Fruit fly (Drosophila melanogaster) Kc167 (cell line): ENCODE data around the gene CG16758.

ENCODE experiments used
- Myc ChIP-seq: fragments of >200 bp; optimal IDR thresholded peaks from 2 replicates; lab custom pipeline; 2017; ENCODE audit warnings: missing external identifiers
- Sin3A ChIP-seq: fragments of >200 bp; optimal IDR thresholded peaks from 2 replicates; lab custom pipeline; 2018; ENCODE audit warnings: missing external identifiers
- h ChIP-seq: fragments of >200 bp; optimal IDR thresholded peaks from 3 replicates; lab custom pipeline; 2018; ENCODE audit warnings: missing external identifiers
- insv ChIP-seq: fragments of >200 bp; optimal IDR thresholded peaks from 3 replicates; lab custom pipeline; 2018; ENCODE audit warnings: missing external identifiers
- psq ChIP-seq: fragments of >200 bp; optimal IDR thresholded peaks from 2 replicates; lab custom pipeline; 2017; ENCODE audit warnings: missing external identifiers
- ttk ChIP-seq: sonication (Bioruptor generic); optimal IDR thresholded peaks from 2 replicates; lab custom pipeline; 2017; ENCODE audit warnings: missing external identifiers

DNA sequence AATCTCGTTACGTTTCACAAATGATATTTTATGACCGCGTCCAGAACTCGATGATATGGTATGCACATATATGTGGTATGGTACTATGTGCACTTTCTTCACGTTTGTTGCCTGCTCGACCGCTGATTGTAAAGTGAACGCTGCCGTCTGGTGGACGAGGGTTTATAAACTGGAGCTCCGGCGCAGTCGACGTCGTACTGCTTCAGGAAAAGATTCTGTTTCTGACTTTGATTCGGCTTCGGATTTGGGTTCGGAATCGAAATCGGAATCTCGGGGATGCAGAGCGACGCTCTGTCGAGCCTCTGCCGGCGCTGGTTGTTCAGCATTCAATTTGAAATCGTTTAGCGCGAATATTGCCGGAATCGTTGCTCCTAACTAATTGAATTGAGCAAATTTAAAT, at the start of gene CG16758:
- TF ChIP-seq h (lab: Kevin White, UChicago) (no peak), Myc (lab: Kevin White, UChicago) (no peak), Sin3A (lab: Kevin White, UChicago) (no peak), insv (lab: Kevin White, UChicago) (no peak), psq (lab: Kevin White, UChicago) (no peak), ttk (lab: Kevin White, UChicago) (no peak)
